Fruit fly (Drosophila melanogaster): Measurements from ENCODE around the gene ana1.
A peak's percentile ranks its signal among the peaks of the same experiment; 100 is the strongest.

dm6 chr3R:24562323-24563025, 32.1 kb downstream of the ana1 start:
- TF ChIP-seq Hr78 (GFP tag; optimal IDR thresholded peaks at IDR 0.05) (no peak), br (GFP tag; optimal IDR thresholded peaks at IDR 0.05) (no peak), usp (GFP tag; optimal IDR thresholded peaks at IDR 0.05) (no peak), Jra (GFP tag; optimal IDR thresholded peaks at IDR 0.05) (no peak), foxo (GFP tag; optimal IDR thresholded peaks at IDR 0.05) (no peak), fru (GFP tag; optimal IDR thresholded peaks at IDR 0.05) (no peak), lola (GFP tag; optimal IDR thresholded peaks at IDR 0.05) (no peak), N (GFP tag; optimal IDR thresholded peaks at IDR 0.05) (no peak), psq (GFP tag; optimal IDR thresholded peaks at IDR 0.05) (no peak), CG32264 (GFP tag; optimal IDR thresholded peaks at IDR 0.05) (no peak), Mio (GFP tag; optimal IDR thresholded peaks at IDR 0.05) (no peak), Rel (GFP tag; optimal IDR thresholded peaks at IDR 0.05) (no peak), Rel (tag; optimal IDR thresholded peaks at IDR 0.05) (peak; percentile 50), dmrt93B (GFP tag; optimal IDR thresholded peaks at IDR 0.05) (no peak)
